Worm (Caenorhabditis elegans) whole organism, early embryonic: ENCODE measurements around the gene glna-1.

Experiments used
- ama-1 ChIP-seq: fragments of 150-350 bp; optimal IDR thresholded peaks from 2 replicates; lab custom pipeline; 2014
- ceh-13 ChIP-seq: fragments of 200-800 bp; sonication (Bioruptor generic); optimal IDR thresholded peaks from 2 replicates; lab custom pipeline; 2018; ENCODE audit warnings: mild to moderate bottlenecking, missing genetic modification characterization, missing compliant biosample characterization
- ets-7 ChIP-seq: sonication (generic microtip); optimal IDR thresholded peaks from 2 replicates; lab custom pipeline; 2016; ENCODE audit warnings: missing genotype, missing genetic modification characterization, missing compliant biosample characterization
- flt-1 ChIP-seq: fragments of 200-800 bp; sonication (Bioruptor generic); IDR thresholded peaks from 2 replicates; pipeline ENCODE4 v1.3.6; 2022; ENCODE audit warnings: missing genetic modification characterization, missing compliant biosample characterization
- hmbx-1 ChIP-seq: sonication (generic microtip); optimal IDR thresholded peaks from 2 replicates; lab custom pipeline; 2016; ENCODE audit warnings: mild to moderate bottlenecking, missing genetic modification characterization, missing compliant biosample characterization
- scrt-1 ChIP-seq: fragments of 200-800 bp; sonication (Bioruptor generic); IDR thresholded peaks from 2 replicates; pipeline ENCODE4 v1.3.6; 2022; ENCODE audit warnings: missing genetic modification characterization, missing compliant biosample characterization
- tbx-11 ChIP-seq: fragments of 200-800 bp; sonication (Bioruptor generic); IDR thresholded peaks from 2 replicates; pipeline ENCODE4 v1.3.6; 2022; ENCODE audit warnings: missing genetic modification characterization, missing compliant biosample characterization
- tbx-37 ChIP-seq: fragments of 200-800 bp; sonication (Bioruptor generic); conservative IDR thresholded peaks from 2 replicates; pipeline ENCODE4 v1.3.6; 2022; ENCODE audit warnings: missing genetic modification reagents, missing genetic modification characterization, missing compliant biosample characterization

ce11 chrII:14779851-14780250 is 46.5 kb upstream of the glna-1 start:
- no peak for TF ChIP-seq ama-1
- no peak for TF ChIP-seq flt-1
- no peak for TF ChIP-seq scrt-1 (GFP tag; lab: Robert Waterston, UW)
- TF ChIP-seq tbx-37: no peak
- no peak for TF ChIP-seq tbx-11 (GFP tag; lab: Robert Waterston, UW)
- no peak for TF ChIP-seq ceh-13 (GFP tag; lab: Kevin White, UChicago)
- no peak for TF ChIP-seq ets-7 (tag; lab: Kevin White, UChicago)
- no peak for TF ChIP-seq hmbx-1
